Fruit fly (Drosophila melanogaster) whole organism, adult: ENCODE results near the gene M1BP.

ENCODE experiments used
- CG11617 ChIP-seq: fragments of 200-800 bp; sonication (Bioruptor generic); optimal IDR thresholded peaks from 2 replicates; lab custom pipeline; 2017; ENCODE audit warnings: mild to moderate bottlenecking, missing biosample characterization, missing genetic modification reagents, missing genetic modification characterization
- CG12768 ChIP-seq: fragments of 200-800 bp; sonication (Bioruptor generic); optimal IDR thresholded peaks from 2 replicates; lab custom pipeline; 2017; ENCODE audit warnings: missing biosample characterization, missing genetic modification characterization, mild to moderate bottlenecking, moderate library complexity, missing genetic modification reagents
- CG14711 ChIP-seq: fragments of 200-800 bp; sonication (Bioruptor generic); optimal IDR thresholded peaks from 2 replicates; lab custom pipeline; 2018; ENCODE audit warnings: missing biosample characterization, mild to moderate bottlenecking, missing genetic modification characterization, moderate library complexity
- CG5204 ChIP-seq: fragments of 200-800 bp; sonication (Bioruptor generic); optimal IDR thresholded peaks from 2 replicates; lab custom pipeline; 2016; ENCODE audit warnings: missing biosample characterization, missing genetic modification characterization
- Clk ChIP-seq: fragments of 200-800 bp; sonication (Bioruptor generic); optimal IDR thresholded peaks from 2 replicates; lab custom pipeline; 2017; ENCODE audit warnings: missing biosample characterization, missing genetic modification characterization
- Crg-1 ChIP-seq: fragments of 200-800 bp; sonication (Bioruptor generic); optimal IDR thresholded peaks from 2 replicates; lab custom pipeline; 2016; ENCODE audit warnings: missing biosample characterization, missing genetic modification characterization
- Hr96 ChIP-seq: fragments of 200-800 bp; sonication (Bioruptor generic); optimal IDR thresholded peaks from 2 replicates; lab custom pipeline; 2016; ENCODE audit warnings: missing biosample characterization, missing genetic modification characterization
- Mnt ChIP-seq: fragments of 200-800 bp; sonication (Bioruptor generic); optimal IDR thresholded peaks from 2 replicates; lab custom pipeline; 2016; ENCODE audit warnings: missing biosample characterization, mild to moderate bottlenecking, missing genetic modification characterization
- bab1 ChIP-seq: fragments of 200-800 bp; sonication (Bioruptor generic); optimal IDR thresholded peaks from 3 replicates; lab custom pipeline; 2019; ENCODE audit warnings: missing biosample characterization, mild to moderate bottlenecking, missing genetic modification characterization, moderate library complexity
- cic ChIP-seq: fragments of 200-800 bp; sonication (Bioruptor generic); optimal IDR thresholded peaks from 2 replicates; lab custom pipeline; 2017; ENCODE audit warnings: missing biosample characterization, mild to moderate bottlenecking, missing genetic modification characterization, moderate library complexity
- cnc ChIP-seq, 2 experiments: fragments of >200 bp; optimal IDR thresholded peaks; 2 replicates each; lab custom pipeline; 2017
- kay ChIP-seq: fragments of 200-800 bp; sonication (Bioruptor generic); peaks from one replicate; lab custom pipeline; 2016; ENCODE audit warnings: missing biosample characterization, missing genetic modification characterization, borderline replicate concordance
- ovo ChIP-seq: fragments of 200-800 bp; sonication (Bioruptor generic); optimal IDR thresholded peaks from 2 replicates; lab custom pipeline; 2016; ENCODE audit warnings: missing biosample characterization, missing genetic modification characterization
- tj ChIP-seq: fragments of 200-800 bp; sonication (Bioruptor generic); optimal IDR thresholded peaks from 3 replicates; lab custom pipeline; 2017; ENCODE audit warnings: missing biosample characterization, mild to moderate bottlenecking, missing genetic modification characterization, moderate library complexity

dm6 chr3R:8700660-8701059 lies 30.8 kb downstream of the M1BP start:
- TF ChIP-seq kay, result no peak
- no peak for TF ChIP-seq CG12768 (GFP tag; lab: Kevin White, UChicago)
- TF ChIP-seq Clk (GFP tag; lab: Kevin White, UChicago), result no peak
- no peak for TF ChIP-seq cic (GFP tag; lab: Kevin White, UChicago)
- no peak for TF ChIP-seq Hr96 (GFP tag; lab: Kevin White, UChicago)
- TF ChIP-seq cnc (optimal IDR thresholded peaks at IDR 0.05; lab: Kevin White, UChicago), result no peak
- TF ChIP-seq CG11617 (GFP tag; lab: Kevin White, UChicago), result no peak
- TF ChIP-seq Crg-1 (GFP tag; lab: Kevin White, UChicago), result no peak
- no peak for TF ChIP-seq tj (GFP tag; lab: Kevin White, UChicago)
- no peak for TF ChIP-seq Mnt (GFP tag; lab: Kevin White, UChicago)
- TF ChIP-seq CG5204 (GFP tag; lab: Kevin White, UChicago), result no peak
- no peak for TF ChIP-seq CG14711 (tag; lab: Kevin White, UChicago)
- TF ChIP-seq ovo (GFP tag; lab: Kevin White, UChicago), result no peak
- TF ChIP-seq bab1 (GFP tag; lab: Kevin White, UChicago), result no peak
